Worm (Caenorhabditis elegans): ENCODE results near the gene C08F11.12.

DNA sequence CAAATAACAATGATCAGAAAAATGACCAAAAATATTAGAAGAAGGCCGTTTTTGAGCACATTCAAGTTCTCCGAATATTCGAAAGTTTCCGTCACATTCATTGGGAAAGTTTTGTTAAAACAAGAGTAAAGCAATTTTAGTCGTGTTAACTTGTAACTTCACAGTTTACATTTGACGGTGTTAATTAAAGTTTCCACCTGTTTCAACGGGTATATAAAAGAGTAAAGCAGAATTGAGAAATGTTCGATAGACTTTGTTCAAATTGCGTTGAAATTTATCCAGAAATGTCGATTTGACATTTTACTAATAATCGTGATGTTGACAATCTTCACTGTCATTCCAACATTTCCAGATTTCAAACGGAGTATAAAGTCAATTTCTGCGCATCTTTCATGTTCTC, 5.5 kb downstream of the C08F11.12 start, which contains the start of gene srz-29:
- TF ChIP-seq T23F11.4 (GFP tag; optimal IDR thresholded peaks at IDR 0.05) (no peak), nhr-11 (tag; optimal IDR thresholded peaks at IDR 0.05) (no peak), pqm-1 (tag; optimal IDR thresholded peaks at IDR 0.05) (no peak), K09A11.1 (tag; optimal IDR thresholded peaks at IDR 0.05; ENCODE audit: insufficient read depth) (no peak), gmeb-2 (tag; optimal IDR thresholded peaks at IDR 0.05) (no peak), unc-86 (tag; optimal IDR thresholded peaks at IDR 0.05) (no peak), pha-4 (tag; optimal IDR thresholded peaks at IDR 0.05) (no peak), ceh-2 (tag; optimal IDR thresholded peaks at IDR 0.05) (no peak), ama-1 (optimal IDR thresholded peaks at IDR 0.05) (no peak), ceh-31 (tag; optimal IDR thresholded peaks at IDR 0.05) (no peak), lin-11 (tag; optimal IDR thresholded peaks at IDR 0.05) (no peak), odd-2 (tag; optimal IDR thresholded peaks at IDR 0.05) (no peak), ets-4 (tag; optimal IDR thresholded peaks at IDR 0.05) (no peak)
